Fruit fly (Drosophila melanogaster) whole organism, embryonic: ENCODE measurements around the gene Sulf1.
A peak's percentile ranks its signal among the peaks of the same experiment; 100 is the strongest.

Source experiments
- Aef1 ChIP-seq: fragments of 200-800 bp; sonication (Bioruptor generic); IDR thresholded peaks from 3 replicates; pipeline ENCODE4 v1.3.6; 2022; ENCODE audit warnings: missing biosample characterization, missing genetic modification characterization
- Atf-2 ChIP-seq: fragments of 200-800 bp; sonication (Bioruptor generic); optimal IDR thresholded peaks from 2 replicates; lab custom pipeline; 2016; ENCODE audit warnings: missing biosample characterization, missing genetic modification characterization
- B-H2 ChIP-seq: fragments of 200-800 bp; sonication (Bioruptor generic); optimal IDR thresholded peaks from 2 replicates; lab custom pipeline; 2018; ENCODE audit warnings: missing biosample characterization, mild to moderate bottlenecking, missing genetic modification characterization
- CG10209 ChIP-seq: fragments of 200-800 bp; sonication (Bioruptor generic); optimal IDR thresholded peaks from 3 replicates; lab custom pipeline; 2017; ENCODE audit warnings: missing biosample characterization, mild to moderate bottlenecking, missing genetic modification characterization, missing genetic modification reagents
- CG10274 ChIP-seq: fragments of 200-800 bp; sonication (Bioruptor generic); optimal IDR thresholded peaks from 3 replicates; lab custom pipeline; 2017; ENCODE audit warnings: missing biosample characterization, mild to moderate bottlenecking, missing genetic modification characterization
- CG10462 ChIP-seq: fragments of 200-800 bp; sonication (Bioruptor generic); optimal IDR thresholded peaks from 2 replicates; lab custom pipeline; 2016; ENCODE audit warnings: missing biosample characterization, missing genetic modification characterization
- CG10959 ChIP-seq: fragments of 200-800 bp; sonication (Bioruptor generic); IDR thresholded peaks from 2 replicates; pipeline ENCODE4 v1.3.6; 2022; ENCODE audit warnings: missing biosample characterization, missing genetic modification characterization
- CG11695 ChIP-seq: fragments of 200-800 bp; sonication (Bioruptor generic); IDR thresholded peaks from 3 replicates; pipeline ENCODE4 v1.3.6; 2022; ENCODE audit warnings: missing biosample characterization, missing genetic modification characterization
- CG12071 ChIP-seq: fragments of 200-800 bp; sonication (Bioruptor generic); optimal IDR thresholded peaks from 3 replicates; lab custom pipeline; 2018; ENCODE audit warnings: missing biosample characterization, mild to moderate bottlenecking, missing genetic modification characterization
- CG12391 ChIP-seq: fragments of 200-800 bp; sonication (Bioruptor generic); optimal IDR thresholded peaks from 3 replicates; lab custom pipeline; 2018; ENCODE audit warnings: missing biosample characterization, mild to moderate bottlenecking, missing genetic modification characterization, moderate library complexity
- CG13624 ChIP-seq: fragments of 200-800 bp; sonication (Bioruptor generic); optimal IDR thresholded peaks from 2 replicates; lab custom pipeline; 2016; ENCODE audit warnings: missing biosample characterization, missing genetic modification characterization
- CG13894 ChIP-seq: fragments of 200-800 bp; sonication (Bioruptor generic); optimal IDR thresholded peaks from 3 replicates; lab custom pipeline; 2018; ENCODE audit warnings: missing biosample characterization, mild to moderate bottlenecking, missing genetic modification characterization, moderate library complexity
- CG14667 ChIP-seq: fragments of 200-800 bp; sonication (Bioruptor generic); IDR thresholded peaks from 2 replicates; pipeline ENCODE4 v1.3.6; 2022; ENCODE audit warnings: missing biosample characterization, missing genetic modification characterization
- CG15479 ChIP-seq: fragments of 200-800 bp; sonication (Bioruptor generic); optimal IDR thresholded peaks from 3 replicates; lab custom pipeline; 2019; ENCODE audit warnings: missing biosample characterization, mild to moderate bottlenecking, missing genetic modification characterization, moderate library complexity
- CG18599 ChIP-seq: fragments of 200-800 bp; sonication (Bioruptor generic); optimal IDR thresholded peaks from 3 replicates; lab custom pipeline; 2017; ENCODE audit warnings: missing biosample characterization, missing genetic modification characterization, mild to moderate bottlenecking, moderate library complexity, missing genetic modification reagents
- CG2199 ChIP-seq: fragments of 200-800 bp; sonication (Bioruptor generic); IDR thresholded peaks from 3 replicates; pipeline ENCODE4 v1.3.6; 2022; ENCODE audit warnings: missing biosample characterization, missing genetic modification characterization
- CG3065 ChIP-seq: fragments of 200-800 bp; sonication (Bioruptor generic); optimal IDR thresholded peaks from 2 replicates; lab custom pipeline; 2016; ENCODE audit warnings: missing biosample characterization, missing genetic modification characterization
- CG3838 ChIP-seq: fragments of 200-800 bp; sonication (Bioruptor generic); optimal IDR thresholded peaks from 3 replicates; lab custom pipeline; 2016; ENCODE audit warnings: missing biosample characterization, missing genetic modification characterization
- CG3847 ChIP-seq: fragments of 200-800 bp; sonication (Bioruptor generic); IDR thresholded peaks from 2 replicates; pipeline ENCODE4 v1.3.6; 2022; ENCODE audit warnings: missing biosample characterization, missing genetic modification characterization
- CG6254 ChIP-seq: fragments of 200-800 bp; sonication (Bioruptor generic); optimal IDR thresholded peaks from 3 replicates; lab custom pipeline; 2017; ENCODE audit warnings: mild to moderate bottlenecking, missing biosample characterization, missing genetic modification reagents, missing genetic modification characterization
- CG7357 ChIP-seq: fragments of 200-800 bp; sonication (Bioruptor generic); IDR thresholded peaks from 3 replicates; pipeline ENCODE4 v1.3.6; 2022; ENCODE audit warnings: missing biosample characterization, missing genetic modification characterization
- CG9215 ChIP-seq: fragments of 200-800 bp; sonication (Bioruptor generic); IDR thresholded peaks from 2 replicates; pipeline ENCODE4 v1.3.6; 2022; ENCODE audit warnings: missing biosample characterization, missing genetic modification characterization
- CG9876 ChIP-seq: fragments of 200-800 bp; sonication (Bioruptor generic); optimal IDR thresholded peaks from 2 replicates; lab custom pipeline; 2016; ENCODE audit warnings: missing biosample characterization, missing genetic modification characterization
- CG9932 ChIP-seq: fragments of 200-800 bp; sonication (Bioruptor generic); IDR thresholded peaks from 2 replicates; pipeline ENCODE4 v1.3.6; 2022; ENCODE audit warnings: missing biosample characterization, missing genetic modification characterization
- CHES-1-like ChIP-seq: fragments of 200-800 bp; sonication (Bioruptor generic); optimal IDR thresholded peaks from 2 replicates; lab custom pipeline; 2016; ENCODE audit warnings: missing biosample characterization, missing genetic modification characterization
- CTCF ChIP-seq: fragments of 200-800 bp; sonication (Bioruptor generic); optimal IDR thresholded peaks from 2 replicates; lab custom pipeline; 2017; ENCODE audit warnings: missing biosample characterization, mild to moderate bottlenecking, missing genetic modification characterization, moderate library complexity
- Dp ChIP-seq: fragments of 200-800 bp; sonication (Bioruptor generic); optimal IDR thresholded peaks from 2 replicates; lab custom pipeline; 2018; ENCODE audit warnings: missing biosample characterization, mild to moderate bottlenecking, missing genetic modification characterization, moderate library complexity
- Gsc ChIP-seq: fragments of 200-800 bp; sonication (Bioruptor generic); IDR thresholded peaks from 2 replicates; pipeline ENCODE4 v1.3.6; 2022; ENCODE audit warnings: missing biosample characterization, missing genetic modification characterization
- HLH3B ChIP-seq: fragments of 200-800 bp; sonication (Bioruptor generic); IDR thresholded peaks from 2 replicates; pipeline ENCODE4 v1.3.6; 2022; ENCODE audit warnings: missing biosample characterization, missing genetic modification characterization
- HLH54F ChIP-seq: fragments of 200-800 bp; sonication (Bioruptor generic); optimal IDR thresholded peaks from 3 replicates; lab custom pipeline; 2016; ENCODE audit warnings: missing biosample characterization, missing genetic modification characterization
- Hr3 ChIP-seq: fragments of 200-800 bp; sonication (Bioruptor generic); optimal IDR thresholded peaks from 3 replicates; lab custom pipeline; 2016; ENCODE audit warnings: missing biosample characterization, missing genetic modification characterization
- Jarid2 ChIP-seq: fragments of 200-800 bp; sonication (Bioruptor generic); optimal IDR thresholded peaks from 3 replicates; lab custom pipeline; 2017; ENCODE audit warnings: mild to moderate bottlenecking, missing biosample characterization, missing genetic modification reagents, missing genetic modification characterization
- Kr ChIP-seq: fragments of 200-800 bp; sonication (Bioruptor generic); optimal IDR thresholded peaks from 2 replicates; lab custom pipeline; 2017; ENCODE audit warnings: missing biosample characterization, mild to moderate bottlenecking, missing genetic modification characterization
- Nf-YC ChIP-seq: fragments of 200-800 bp; optimal IDR thresholded peaks from 3 replicates; lab custom pipeline; 2019; ENCODE audit warnings: missing biosample characterization, mild to moderate bottlenecking, missing genetic modification characterization, moderate library complexity
- Pdp1 ChIP-seq, 2 experiments: fragments of 200-800 bp; sonication (Bioruptor generic); optimal IDR thresholded peaks; 3 replicates each; lab custom pipeline; 2016; ENCODE audit warnings: missing biosample characterization in 2 of 2, missing genetic modification characterization in 2 of 2, mild to moderate bottlenecking in 1 of 2, moderate library complexity in 1 of 2
- Sry-δ ChIP-seq: fragments of 200-800 bp; sonication (Bioruptor generic); optimal IDR thresholded peaks from 2 replicates; lab custom pipeline; 2016; ENCODE audit warnings: missing biosample characterization, missing genetic modification characterization
- Ssrp ChIP-seq: fragments of 200-800 bp; sonication (Bioruptor generic); optimal IDR thresholded peaks from 2 replicates; lab custom pipeline; 2018; ENCODE audit warnings: missing biosample characterization, mild to moderate bottlenecking, missing genetic modification characterization, moderate library complexity
- ara ChIP-seq: fragments of 200-800 bp; sonication (Bioruptor generic); IDR thresholded peaks from 2 replicates; pipeline ENCODE4 v1.3.6; 2022; ENCODE audit warnings: missing biosample characterization, missing genetic modification characterization
- croc ChIP-seq: fragments of 200-800 bp; sonication (Bioruptor generic); conservative IDR thresholded peaks from 3 replicates; pipeline ENCODE4 v1.3.6; 2022; ENCODE audit warnings: missing biosample characterization, missing genetic modification characterization
- dan ChIP-seq: fragments of 200-800 bp; sonication (Bioruptor generic); IDR thresholded peaks from 2 replicates; pipeline ENCODE4 v1.3.6; 2022; ENCODE audit warnings: missing biosample characterization, missing genetic modification characterization
- danr ChIP-seq: fragments of 200-800 bp; sonication (Bioruptor generic); IDR thresholded peaks from 2 replicates; pipeline ENCODE4 v1.3.6; 2022; ENCODE audit warnings: missing biosample characterization, missing genetic modification characterization
- ems ChIP-seq: fragments of 200-800 bp; sonication (Bioruptor generic); optimal IDR thresholded peaks from 3 replicates; lab custom pipeline; 2016; ENCODE audit warnings: missing biosample characterization, missing genetic modification characterization
- eve ChIP-seq, 2 experiments: fragments of >200 bp; optimal IDR thresholded peaks; 2 replicates each; lab custom pipeline; 2017; ENCODE audit warnings: missing biosample characterization in 2 of 2, missing genetic modification characterization in 2 of 2
- gcm ChIP-seq: fragments of 200-800 bp; sonication (Bioruptor generic); optimal IDR thresholded peaks from 2 replicates; lab custom pipeline; 2019; ENCODE audit warnings: missing biosample characterization, mild to moderate bottlenecking, missing genetic modification characterization, moderate library complexity
- inv ChIP-seq: fragments of 200-800 bp; sonication (Bioruptor generic); IDR thresholded peaks from 2 replicates; pipeline ENCODE4 v1.3.6; 2022; ENCODE audit warnings: missing biosample characterization, missing genetic modification characterization; ENCODE audit not compliant: partially characterized antibody
- sim ChIP-seq: fragments of 200-800 bp; sonication (Bioruptor generic); IDR thresholded peaks from 2 replicates; pipeline ENCODE4 v1.3.6; 2022; ENCODE audit warnings: missing biosample characterization, missing genetic modification characterization
- sima ChIP-seq: fragments of 200-800 bp; sonication (Bioruptor generic); optimal IDR thresholded peaks from 2 replicates; lab custom pipeline; 2016; ENCODE audit warnings: missing biosample characterization, missing genetic modification characterization
- stc ChIP-seq: fragments of 200-800 bp; sonication (Bioruptor generic); IDR thresholded peaks from 2 replicates; pipeline ENCODE4 v1.3.6; 2022; ENCODE audit warnings: missing biosample characterization, missing genetic modification characterization
- tll ChIP-seq, 2 experiments: fragments of 200-800 bp in 1 of 2; fragments of >200 bp in 1 of 2; sonication (Bioruptor generic) in 1 of 2; optimal IDR thresholded peaks; 2 replicates each; lab custom pipeline; 2017 to 2019; ENCODE audit warnings: missing biosample characterization in 2 of 2, missing genetic modification characterization in 2 of 2, mild to moderate bottlenecking in 1 of 2, moderate library complexity in 1 of 2
- unpg ChIP-seq: fragments of 200-800 bp; sonication (Bioruptor generic); optimal IDR thresholded peaks from 3 replicates; lab custom pipeline; 2018; ENCODE audit warnings: missing biosample characterization, mild to moderate bottlenecking, missing genetic modification characterization, moderate library complexity
- zfh1 ChIP-seq: fragments of 200-800 bp; sonication (Bioruptor generic); IDR thresholded peaks from 3 replicates; pipeline ENCODE4 v1.3.6; 2022; ENCODE audit warnings: missing biosample characterization, missing genetic modification characterization

Gene Sulf1

dm6 chr3R:16331809-16332343 lies 7.5 kb downstream of the Sulf1 start (continued):
- no peak for TF ChIP-seq Aef1 (GFP tag; lab: Robert Waterston, UW)
- TF ChIP-seq Dp (GFP tag; lab: Kevin White, UChicago) = no peak
- peak; percentile 53 for TF ChIP-seq CG12071 (GFP tag; lab: Kevin White, UChicago)
- peak; percentile 62 for TF ChIP-seq ems (GFP tag; lab: Kevin White, UChicago)
- no peak for TF ChIP-seq inv (GFP tag; lab: Robert Waterston, UW)
- peak; percentile 42 for TF ChIP-seq CG10274 (GFP tag; lab: Kevin White, UChicago)
- TF ChIP-seq CG7357 = no peak
- TF ChIP-seq Kr = no peak
- no peak for TF ChIP-seq CG14667
- TF ChIP-seq CG3838 (GFP tag; lab: Kevin White, UChicago) = peak; percentile 58
- peak; percentile 34 for TF ChIP-seq unpg
- no peak for TF ChIP-seq Hr3 (GFP tag; lab: Kevin White, UChicago)
- no peak for TF ChIP-seq CG9876
- peak; percentile 60 for TF ChIP-seq CG3065
- TF ChIP-seq HLH54F = no peak
- TF ChIP-seq CG11695 = 0 out of 3 replicates have a peak, but pooled peaks have one; percentile 61
- TF ChIP-seq CG9932 (GFP tag; lab: Robert Waterston, UW) = 0 out of 2 replicates have a peak, but pooled peaks have one; percentile 35
- no peak for TF ChIP-seq Nf-YC (tag; lab: Kevin White, UChicago)
- TF ChIP-seq CTCF (GFP tag; lab: Kevin White, UChicago) = no peak
- peak; percentile 74 for TF ChIP-seq CHES-1-like (GFP tag; lab: Kevin White, UChicago)
- no peak for TF ChIP-seq Ssrp (tag; lab: Kevin White, UChicago)
- TF ChIP-seq Gsc (GFP tag; lab: Robert Waterston, UW) = no peak
- no peak for TF ChIP-seq CG2199 (GFP tag; lab: Robert Waterston, UW)
- peak; percentile 49; the same call in 1 of the 2 replicates for TF ChIP-seq stc (GFP tag; lab: Robert Waterston, UW)
- no peak for TF ChIP-seq CG9215 (GFP tag; lab: Robert Waterston, UW)
- no peak for TF ChIP-seq dan (GFP tag; lab: Robert Waterston, UW)
- TF ChIP-seq eve (GFP tag; optimal IDR thresholded peaks at IDR 0.05; lab: Kevin White, UChicago) = no peak
- peak; percentile 66 for TF ChIP-seq CG6254 (GFP tag; lab: Kevin White, UChicago)
- peak; percentile 36; the same call in 1 of the 2 replicates for TF ChIP-seq HLH3B (GFP tag; lab: Robert Waterston, UW)
- TF ChIP-seq gcm = peak; percentile 41
- TF ChIP-seq Jarid2 (GFP tag; lab: Kevin White, UChicago) = no peak
- peak; percentile 57; the same call in 2 of the 3 replicates for TF ChIP-seq zfh1 (GFP tag; lab: Robert Waterston, UW)
- no peak for TF ChIP-seq CG15479
- peak; percentile 61; the same call in 1 of the 2 replicates for TF ChIP-seq sim
- TF ChIP-seq CG12391 (tag; lab: Kevin White, UChicago) = peak; percentile 19
- no peak; the same call in 2 of the 3 replicates for TF ChIP-seq croc (GFP tag; lab: Robert Waterston, UW)
- no peak for TF ChIP-seq CG13624
- no peak for TF ChIP-seq CG10959 (GFP tag; lab: Robert Waterston, UW)
- TF ChIP-seq CG13894 (tag; lab: Kevin White, UChicago) = no peak
- TF ChIP-seq CG18599 (GFP tag; lab: Kevin White, UChicago) = peak; percentile 43
- no peak for TF ChIP-seq Sry-δ (GFP tag; lab: Kevin White, UChicago)
- TF ChIP-seq CG10462 = peak; percentile 23
- 0 out of 2 replicates have a peak, but pooled peaks have one; percentile 7 for TF ChIP-seq CG3847 (GFP tag; lab: Robert Waterston, UW)
- TF ChIP-seq B-H2 (GFP tag; lab: Kevin White, UChicago) = peak; percentile 37
- TF ChIP-seq tll (GFP tag; optimal IDR thresholded peaks at IDR 0.05; lab: Kevin White, UChicago) = no peak
- TF ChIP-seq CG10209 (GFP tag; lab: Kevin White, UChicago) = peak; percentile 85
- TF ChIP-seq sima (GFP tag; lab: Kevin White, UChicago) = no peak
- TF ChIP-seq Pdp1 (GFP tag; optimal IDR thresholded peaks at IDR 0.05; lab: Kevin White, UChicago) = peak; percentile 20 to 57
- peak; percentile 60; the same call in 1 of the 2 replicates for TF ChIP-seq danr (GFP tag; lab: Robert Waterston, UW)
- TF ChIP-seq ara = peak; percentile 72
- peak; percentile 38 for TF ChIP-seq Atf-2 (GFP tag; lab: Kevin White, UChicago)
